Fruit fly (Drosophila melanogaster) whole organism, pupa: ENCODE data around the gene CG17221.

Experiments used
- CG13204 ChIP-seq: fragments of 200-800 bp; sonication (Bioruptor generic); optimal IDR thresholded peaks from 2 replicates; lab custom pipeline; 2018; ENCODE audit warnings: missing biosample characterization, mild to moderate bottlenecking, missing genetic modification characterization, moderate library complexity
- CG15710 ChIP-seq: fragments of 200-800 bp; sonication (Bioruptor generic); optimal IDR thresholded peaks from 2 replicates; lab custom pipeline; 2018; ENCODE audit warnings: missing biosample characterization, mild to moderate bottlenecking, missing genetic modification characterization, moderate library complexity
- CG32121 ChIP-seq: fragments of 200-800 bp; sonication (Bioruptor generic); IDR thresholded peaks from 2 replicates; pipeline ENCODE4 v1.3.6; 2022; ENCODE audit warnings: missing biosample characterization, missing genetic modification characterization
- CG4496 ChIP-seq: fragments of 200-800 bp; sonication (Bioruptor generic); IDR thresholded peaks from 3 replicates; pipeline ENCODE4 v1.3.6; 2022; ENCODE audit warnings: missing biosample characterization, missing genetic modification characterization
- CG9948 ChIP-seq: fragments of 200-800 bp; sonication (Bioruptor generic); optimal IDR thresholded peaks from 2 replicates; lab custom pipeline; 2018; ENCODE audit warnings: missing biosample characterization, mild to moderate bottlenecking, missing genetic modification characterization, moderate library complexity
- EcR ChIP-seq: fragments of 200-800 bp; sonication (Bioruptor generic); optimal IDR thresholded peaks from 3 replicates; lab custom pipeline; 2019; ENCODE audit warnings: missing biosample characterization, missing genetic modification characterization, mild to moderate bottlenecking, moderate library complexity, missing genetic modification reagents
- Ets98B ChIP-seq: fragments of 200-800 bp; sonication (Bioruptor generic); IDR thresholded peaks from 2 replicates; pipeline ENCODE4 v1.3.6; 2022; ENCODE audit warnings: missing biosample characterization, missing genetic modification characterization
- Pif1A ChIP-seq: fragments of 200-800 bp; sonication (Bioruptor generic); optimal IDR thresholded peaks from 3 replicates; lab custom pipeline; 2016; ENCODE audit warnings: missing biosample characterization, missing genetic modification characterization
- fd96Ca ChIP-seq: fragments of 200-800 bp; sonication (Bioruptor generic); IDR thresholded peaks from 3 replicates; pipeline ENCODE4 v1.3.6; 2022; ENCODE audit warnings: missing biosample characterization, missing genetic modification characterization
- rn ChIP-seq: fragments of 200-800 bp; sonication (Bioruptor generic); IDR thresholded peaks from 2 replicates; pipeline ENCODE4 v1.3.6; 2022; ENCODE audit warnings: missing biosample characterization, missing genetic modification characterization

Gene CG17221

DNA sequence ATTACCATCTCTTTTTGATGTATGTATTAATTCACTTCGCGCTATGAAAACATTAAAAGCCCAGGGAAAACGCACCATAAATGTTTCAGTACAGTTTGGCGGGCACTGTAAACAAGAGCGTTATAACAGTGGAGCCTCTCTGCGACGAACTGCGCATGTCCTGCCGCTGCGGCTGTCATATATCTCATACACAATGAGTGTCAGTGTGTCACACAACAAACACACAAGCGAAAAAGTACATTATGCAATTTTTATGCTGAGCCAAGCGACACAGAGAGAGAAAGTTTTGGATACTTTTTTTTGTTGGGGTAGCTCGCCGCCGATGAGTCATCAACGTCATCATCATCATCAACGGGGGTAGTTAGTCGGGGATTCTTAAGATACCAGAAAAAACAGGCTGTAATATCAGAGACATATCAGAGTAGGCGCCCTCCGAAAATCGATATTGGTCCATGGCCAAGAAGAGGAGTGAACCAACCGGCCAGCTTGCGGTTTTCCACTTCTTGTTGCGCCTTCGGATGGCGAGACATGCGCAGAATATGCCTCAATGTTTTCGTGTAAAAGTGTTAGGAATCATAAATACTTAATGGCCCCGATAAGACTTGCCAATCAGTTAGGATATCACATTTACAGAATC, 48.6 kb downstream of the CG17221 start:
- no peak for TF ChIP-seq CG32121 (GFP tag; lab: Robert Waterston, UW)
- TF ChIP-seq rn = no peak
- TF ChIP-seq EcR = no peak
- no peak for TF ChIP-seq CG15710 (tag; lab: Kevin White, UChicago)
- no peak for TF ChIP-seq fd96Ca (GFP tag; lab: Robert Waterston, UW)
- no peak for TF ChIP-seq CG4496 (GFP tag; lab: Robert Waterston, UW)
- TF ChIP-seq CG9948 (tag; lab: Kevin White, UChicago) = no peak
- no peak for TF ChIP-seq CG13204 (GFP tag; lab: Kevin White, UChicago)

DNA sequence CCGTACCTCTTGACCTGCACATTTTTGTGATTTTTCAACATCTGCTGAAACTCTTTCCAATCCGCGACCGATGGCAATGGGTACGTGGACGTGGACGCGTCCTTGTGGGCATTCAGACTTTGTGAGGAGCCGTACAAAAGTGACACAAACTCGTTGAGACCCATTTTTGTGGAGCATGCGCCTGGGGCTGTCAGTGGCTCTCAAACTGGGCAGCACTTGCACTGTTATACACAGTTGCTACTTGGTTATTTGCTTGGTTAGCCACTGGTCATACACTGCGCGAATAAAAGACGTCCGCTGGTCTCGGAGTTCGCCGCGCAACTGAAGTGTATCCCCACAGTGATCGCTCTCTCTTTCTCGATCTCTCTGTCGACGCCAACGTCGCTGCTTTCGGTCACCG, 50.5 kb downstream of the CG17221 start:
- TF ChIP-seq CG32121 (GFP tag; lab: Robert Waterston, UW) (peak; percentile 25; the same call in 1 of the 2 replicates), Pif1A (no peak), Ets98B (GFP tag; lab: Robert Waterston, UW) (peak; percentile 18; the same call in 1 of the 2 replicates)
